Fruit fly (Drosophila melanogaster) whole organism: ENCODE data around the gene CG18598.

Source experiments
- CG8478 ChIP-seq: fragments of >200 bp; optimal IDR thresholded peaks from 2 replicates; lab custom pipeline; 2018; ENCODE audit warnings: inconsistent platforms
- Dll ChIP-seq: fragments of >200 bp; optimal IDR thresholded peaks from 2 replicates; lab custom pipeline; 2017
- EcR ChIP-seq, 2 experiments: fragments of >200 bp; optimal IDR thresholded peaks; 2 replicates each; lab custom pipeline; 2017; ENCODE audit warnings: missing biosample characterization in 2 of 2, missing genetic modification characterization in 2 of 2, missing genetic modification reagents in 2 of 2
- pan ChIP-seq: fragments of >200 bp; optimal IDR thresholded peaks from 2 replicates; lab custom pipeline; 2017
- psq ChIP-seq: fragments of >200 bp; optimal IDR thresholded peaks from 2 replicates; lab custom pipeline; 2017
- usp ChIP-seq: fragments of >200 bp; optimal IDR thresholded peaks from 2 replicates; lab custom pipeline; 2017; ENCODE audit warnings: missing biosample characterization, missing genetic modification characterization, mixed read lengths

The CG18598 gene

DNA sequence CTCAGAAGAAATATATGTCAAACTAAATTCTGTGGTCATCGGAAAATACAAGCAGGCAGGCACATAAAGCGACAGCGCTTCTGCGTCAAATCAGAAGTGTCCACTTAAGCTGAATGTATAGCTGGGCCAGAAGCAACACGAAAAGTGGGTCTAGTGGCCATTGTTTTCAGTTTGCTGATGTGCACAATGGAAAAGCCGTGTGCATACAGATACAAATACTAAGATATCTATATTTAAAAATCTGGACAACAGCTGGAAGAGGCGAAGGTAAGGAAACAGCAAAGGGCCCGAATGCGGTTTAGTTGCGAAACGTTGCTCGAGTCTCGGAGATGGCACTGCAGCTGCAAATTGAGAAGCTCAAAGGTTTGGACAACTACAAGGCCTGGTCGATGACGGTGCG lies at the start of gene CG18598:
CG18598 (plus strand) TSS at position 301 of the 400 bp plus-strand sequence.
- TF ChIP-seq usp (GFP tag; lab: Kevin White, UChicago) (no peak), pan (lab: Kevin White, UChicago) (no peak), EcR (GFP tag; optimal IDR thresholded peaks at IDR 0.05; lab: Kevin White, UChicago) (no peak), psq (lab: Kevin White, UChicago) (no peak), Dll (lab: Kevin White, UChicago) (no peak), CG8478 (lab: Kevin White, UChicago) (no peak)

DNA sequence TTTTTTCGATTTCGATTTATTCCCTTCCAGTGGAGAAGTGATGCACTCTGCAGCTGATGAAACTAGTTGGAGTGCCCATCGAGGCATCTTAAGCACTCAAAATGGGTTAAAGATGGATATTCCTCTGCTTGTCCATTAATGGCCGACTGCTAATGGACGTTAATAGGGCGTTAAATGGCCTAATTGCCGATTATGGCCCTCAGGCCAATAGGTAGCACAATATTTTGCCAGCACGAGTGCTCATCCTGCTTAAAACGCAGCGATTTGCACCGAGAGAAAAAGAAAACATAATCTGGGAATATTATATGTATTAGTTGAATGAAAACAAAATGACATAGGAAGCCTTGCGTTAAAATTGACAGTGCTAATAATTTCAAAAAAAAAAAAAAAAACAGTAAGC lies 42.4 kb upstream of the CG18598 start, which contains the start of gene CG44158:
CG44158 (plus strand) TSS at position 301 of the 400 bp plus-strand sequence.
- TF ChIP-seq EcR (GFP tag; optimal IDR thresholded peaks at IDR 0.05; lab: Kevin White, UChicago) (no peak), usp (GFP tag; lab: Kevin White, UChicago) (no peak), CG8478 (lab: Kevin White, UChicago) (no peak), pan (lab: Kevin White, UChicago) (no peak), Dll (lab: Kevin White, UChicago) (no peak), psq (lab: Kevin White, UChicago) (no peak)

DNA sequence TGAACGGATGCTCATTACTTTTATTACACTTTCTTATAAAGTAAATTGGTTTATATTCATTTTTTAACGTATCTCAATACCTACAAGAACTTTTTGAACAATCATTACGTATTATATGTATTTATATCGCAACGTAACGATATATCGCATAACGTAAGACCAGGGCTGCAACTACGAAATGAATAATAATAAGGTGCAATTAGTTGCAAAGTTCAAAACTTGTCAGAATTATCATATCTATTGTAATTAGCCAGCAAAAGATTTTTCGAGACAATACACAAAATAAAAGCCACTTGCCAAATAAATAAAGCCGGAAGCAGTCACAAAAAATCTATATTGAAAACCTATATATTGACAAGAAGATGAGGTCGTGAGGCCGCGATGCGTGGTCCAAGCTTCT lies 35.6 kb upstream of the CG18598 start:
- TF ChIP-seq EcR (GFP tag; optimal IDR thresholded peaks at IDR 0.05; lab: Kevin White, UChicago) (no peak), usp (GFP tag; lab: Kevin White, UChicago) (no peak), pan (lab: Kevin White, UChicago) (no peak), Dll (lab: Kevin White, UChicago) (no peak), CG8478 (lab: Kevin White, UChicago) (no peak)

DNA sequence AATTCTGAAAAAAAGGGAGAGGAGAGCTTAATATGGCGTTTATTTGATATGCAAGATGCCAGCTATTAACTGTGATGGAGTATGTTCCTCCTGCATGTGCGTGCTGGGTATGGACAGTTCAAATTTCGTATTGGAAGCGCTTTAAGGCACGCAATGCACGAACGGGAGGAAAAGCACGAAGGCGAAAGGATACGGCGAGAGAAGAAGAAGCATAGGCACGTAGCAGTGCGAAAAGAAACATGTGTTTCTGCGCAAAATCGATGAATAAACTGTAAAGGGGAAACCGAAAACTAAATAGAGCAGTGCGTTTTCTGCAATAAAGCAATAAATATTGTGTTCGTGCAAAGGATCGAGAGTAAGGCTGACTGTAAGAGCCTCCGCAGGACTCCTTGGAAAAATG lies 35.0 kb upstream of the CG18598 start, which contains the start of gene CG14314:
CG14314 (plus strand) TSS at position 243 of the 400 bp plus-strand sequence.
- TF ChIP-seq usp (GFP tag; lab: Kevin White, UChicago) (no peak), psq (lab: Kevin White, UChicago) (no peak), pan (lab: Kevin White, UChicago) (no peak), CG8478 (lab: Kevin White, UChicago) (no peak), EcR (GFP tag; optimal IDR thresholded peaks at IDR 0.05; lab: Kevin White, UChicago) (no peak), Dll (lab: Kevin White, UChicago) (no peak)

DNA sequence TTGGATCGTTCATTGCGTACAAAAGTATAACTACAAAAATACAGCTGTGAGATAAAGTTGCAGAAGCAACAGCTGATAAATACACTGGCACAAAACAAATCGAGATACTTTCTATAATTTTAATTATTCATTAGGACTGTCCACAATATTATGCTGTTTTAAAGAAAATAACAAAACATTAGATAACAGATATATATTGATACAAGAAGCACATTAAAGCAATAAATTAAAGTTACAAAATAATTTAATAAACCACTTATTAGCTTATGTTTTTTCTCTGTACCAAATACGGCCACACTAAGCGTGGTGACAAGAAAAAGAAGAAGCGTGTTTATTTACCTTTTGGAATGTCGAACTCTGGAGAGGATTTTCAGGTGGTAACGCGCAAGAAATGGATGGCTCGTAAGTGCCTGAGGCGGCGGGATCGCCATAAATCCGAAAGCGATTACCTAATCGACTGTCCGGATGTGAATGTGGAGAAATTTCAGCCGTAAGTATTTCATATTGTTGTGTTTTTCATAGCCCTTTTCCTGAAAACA lies 30.6 kb upstream of the CG18598 start, which contains the start of the genes CG7988 and CG7183:
CG7988 (plus strand) TSS at position 316 of the 539 bp plus-strand sequence.
CG7183 (minus strand) TSS at position 489 of the 539 bp plus-strand sequence.
- TF ChIP-seq usp (GFP tag; lab: Kevin White, UChicago) = no peak
- no peak for TF ChIP-seq EcR (GFP tag; optimal IDR thresholded peaks at IDR 0.05; lab: Kevin White, UChicago)
- no peak for TF ChIP-seq psq (lab: Kevin White, UChicago)
- no peak for TF ChIP-seq pan (lab: Kevin White, UChicago)
- TF ChIP-seq Dll (lab: Kevin White, UChicago) = no peak
- TF ChIP-seq CG8478 (lab: Kevin White, UChicago) = no peak

DNA sequence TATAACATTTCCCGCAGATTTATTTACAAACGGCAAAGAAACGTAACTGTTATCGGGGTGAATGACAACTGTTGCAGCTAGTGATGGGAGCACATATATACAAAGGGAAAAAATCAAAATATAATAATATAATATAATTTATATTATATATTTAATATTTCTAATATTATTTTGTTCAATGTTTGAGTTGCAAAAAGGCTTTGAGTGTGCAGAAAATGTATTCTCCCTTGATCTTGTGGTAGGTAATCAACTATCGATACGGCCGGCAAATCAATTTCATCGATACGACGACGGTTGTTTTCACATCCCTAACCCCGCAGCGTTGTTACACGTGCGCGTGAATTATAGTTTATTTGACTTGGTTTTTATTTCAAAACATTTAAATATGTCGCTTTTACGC lies 27.5 kb upstream of the CG18598 start, which contains the start of the genes mTerf5 and Non3:
mTerf5 (minus strand) TSS at position 249 of the 400 bp plus-strand sequence.
Non3 (plus strand) TSS at position 289 of the 400 bp plus-strand sequence.
- no peak for TF ChIP-seq Dll (lab: Kevin White, UChicago)
- TF ChIP-seq CG8478 (lab: Kevin White, UChicago) = no peak
- no peak for TF ChIP-seq psq (lab: Kevin White, UChicago)
- no peak for TF ChIP-seq pan (lab: Kevin White, UChicago)
- no peak for TF ChIP-seq EcR (GFP tag; optimal IDR thresholded peaks at IDR 0.05; lab: Kevin White, UChicago)
- TF ChIP-seq usp (GFP tag; lab: Kevin White, UChicago) = no peak

DNA sequence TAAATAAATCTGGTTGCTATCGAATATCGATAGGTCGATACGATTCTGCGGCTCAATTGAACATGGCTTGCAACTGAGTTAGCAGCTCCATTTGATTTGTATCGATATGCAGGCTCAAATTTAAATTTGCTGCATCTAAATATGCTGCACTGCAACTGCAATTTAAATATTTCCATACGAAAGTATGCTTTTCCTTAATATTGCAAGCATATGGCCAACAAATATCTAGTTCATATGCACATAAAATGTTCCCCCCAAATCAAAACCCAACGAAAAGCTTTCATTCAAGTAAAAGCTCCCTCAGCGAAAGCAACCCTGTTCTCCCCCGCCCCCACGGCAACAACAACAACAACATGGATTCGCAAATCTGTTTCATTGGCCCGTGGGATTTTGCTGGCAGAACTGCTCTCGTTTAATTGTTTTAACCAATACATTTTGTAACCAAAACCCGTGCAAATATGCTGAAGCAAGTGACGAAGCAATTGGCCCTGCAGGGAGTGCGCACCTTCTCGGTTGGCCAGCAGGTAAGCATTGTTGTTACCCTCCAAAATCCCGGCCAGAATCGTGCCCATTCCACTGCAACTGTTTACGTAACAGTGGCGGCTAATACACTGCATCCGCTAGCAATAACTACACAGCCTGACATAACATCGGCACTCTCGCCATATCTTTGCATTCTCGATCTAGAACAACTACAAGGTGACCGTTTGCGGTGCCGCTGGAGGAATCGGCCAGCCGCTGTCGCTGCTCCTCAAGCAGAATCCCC lies 24.7 kb upstream of the CG18598 start, which contains the start of the genes CG7168 and Mdh2:
CG7168 (minus strand) TSS at position 40 of the 766 bp plus-strand sequence.
Mdh2 (plus strand) TSS at position 354 of the 766 bp plus-strand sequence.
- TF ChIP-seq CG8478 (lab: Kevin White, UChicago) = no peak
- TF ChIP-seq pan (lab: Kevin White, UChicago) = no peak
- TF ChIP-seq Dll (lab: Kevin White, UChicago) = no peak
- no peak for TF ChIP-seq psq (lab: Kevin White, UChicago)
- no peak for TF ChIP-seq usp (GFP tag; lab: Kevin White, UChicago)
- TF ChIP-seq EcR (GFP tag; optimal IDR thresholded peaks at IDR 0.05; lab: Kevin White, UChicago) = no peak

DNA sequence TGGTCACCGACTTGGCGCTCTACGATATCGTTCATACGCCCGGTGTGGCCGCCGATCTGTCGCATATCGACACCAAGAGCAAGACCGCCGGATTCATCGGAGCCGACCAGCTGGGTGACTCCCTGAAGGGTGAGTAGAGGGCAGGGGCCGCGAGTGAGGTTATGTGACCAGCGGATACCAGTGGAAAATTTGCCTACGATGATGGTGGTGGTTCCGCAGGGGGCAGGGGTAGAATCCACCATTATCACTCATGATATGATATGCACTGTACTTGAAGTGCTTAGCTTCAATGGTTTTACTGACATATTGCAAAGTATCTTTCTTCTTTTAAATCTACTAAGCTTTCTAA lies 24.1 kb upstream of the CG18598 start:
- TF ChIP-seq EcR (GFP tag; optimal IDR thresholded peaks at IDR 0.05; lab: Kevin White, UChicago) (no peak), pan (lab: Kevin White, UChicago) (no peak), Dll (lab: Kevin White, UChicago) (no peak), usp (GFP tag; lab: Kevin White, UChicago) (no peak), psq (lab: Kevin White, UChicago) (no peak), CG8478 (lab: Kevin White, UChicago) (no peak)

DNA sequence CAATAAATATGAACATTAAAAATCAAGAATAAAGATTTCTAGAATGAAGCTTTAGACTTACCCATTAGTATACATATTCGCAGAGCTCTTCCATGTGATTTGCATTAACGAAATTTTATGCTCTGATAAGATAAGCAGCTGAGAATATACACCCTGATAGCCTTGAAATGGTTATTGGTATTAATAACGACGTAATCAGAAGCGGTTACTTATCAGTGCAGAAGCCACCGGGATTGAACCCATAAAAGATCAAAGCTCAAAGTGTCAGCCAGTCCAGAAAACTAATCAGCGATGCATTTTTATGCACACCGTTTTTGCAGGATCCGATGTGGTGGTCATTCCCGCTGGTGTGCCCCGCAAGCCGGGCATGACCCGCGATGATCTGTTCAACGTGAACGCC lies 23.5 kb upstream of the CG18598 start:
- TF ChIP-seq usp (GFP tag; lab: Kevin White, UChicago) (no peak), EcR (GFP tag; optimal IDR thresholded peaks at IDR 0.05; lab: Kevin White, UChicago) (no peak), psq (lab: Kevin White, UChicago) (no peak), CG8478 (lab: Kevin White, UChicago) (no peak), Dll (lab: Kevin White, UChicago) (no peak), pan (lab: Kevin White, UChicago) (no peak)

DNA sequence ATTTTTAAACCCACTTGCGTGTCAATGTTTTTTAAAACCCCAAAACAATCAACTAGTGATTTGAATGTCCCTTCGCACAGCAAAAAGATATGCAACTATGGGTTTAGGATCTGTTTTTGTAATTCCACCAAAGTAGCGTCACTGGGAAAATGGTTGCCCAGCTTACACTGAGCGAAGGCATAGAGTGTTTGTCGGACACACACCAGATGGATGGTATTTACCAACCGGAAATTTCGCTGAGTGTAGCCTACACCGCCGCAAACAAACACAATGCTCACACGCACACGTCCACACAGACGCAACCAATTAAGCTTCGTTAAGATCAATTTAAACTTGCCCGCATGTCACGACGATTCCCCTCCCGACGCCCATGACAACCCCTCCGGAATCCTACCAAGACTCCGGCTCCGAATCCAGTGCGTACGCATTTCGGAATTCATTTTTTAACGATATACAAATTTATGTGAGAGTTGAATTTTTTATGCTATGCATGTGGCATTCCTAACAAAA lies 22.1 kb upstream of the CG18598 start:
- TF ChIP-seq pan (lab: Kevin White, UChicago) (no peak), psq (lab: Kevin White, UChicago) (no peak), CG8478 (lab: Kevin White, UChicago) (no peak), Dll (lab: Kevin White, UChicago) (no peak), EcR (GFP tag; optimal IDR thresholded peaks at IDR 0.05; lab: Kevin White, UChicago) (no peak), usp (GFP tag; lab: Kevin White, UChicago) (no peak)
